Fruit fly (Drosophila melanogaster) whole organism, embryonic: ENCODE measurements around the gene kay.

Source experiments
- BEAF-32 ChIP-seq: fragments of 200-800 bp; sonication (Bioruptor generic); optimal IDR thresholded peaks from 3 replicates; lab custom pipeline; 2017; ENCODE audit warnings: missing biosample characterization, missing genetic modification characterization, mild to moderate bottlenecking, moderate library complexity, missing genetic modification reagents
- CG11085 ChIP-seq: fragments of 200-800 bp; sonication (Bioruptor generic); IDR thresholded peaks from 2 replicates; pipeline ENCODE4 v1.3.6; 2022; ENCODE audit warnings: missing biosample characterization, missing genetic modification characterization
- CG1233 ChIP-seq: fragments of 200-800 bp; sonication (Bioruptor generic); optimal IDR thresholded peaks from 4 replicates; lab custom pipeline; 2018; ENCODE audit warnings: missing biosample characterization, mild to moderate bottlenecking, missing genetic modification characterization
- CG12769 ChIP-seq: fragments of 200-800 bp; sonication (Bioruptor generic); optimal IDR thresholded peaks from 2 replicates; lab custom pipeline; 2019; ENCODE audit warnings: missing biosample characterization, mild to moderate bottlenecking, missing genetic modification characterization, moderate library complexity
- CG13775 ChIP-seq: fragments of 200-800 bp; sonication (Bioruptor generic); optimal IDR thresholded peaks from 3 replicates; lab custom pipeline; 2017; ENCODE audit warnings: missing biosample characterization, mild to moderate bottlenecking, missing genetic modification characterization
- CG14441 ChIP-seq: fragments of 200-800 bp; sonication (Bioruptor generic); IDR thresholded peaks from 2 replicates; pipeline ENCODE4 v1.3.6; 2022; ENCODE audit warnings: missing biosample characterization, missing genetic modification characterization
- CG1603 ChIP-seq: fragments of 200-800 bp; sonication (Bioruptor generic); optimal IDR thresholded peaks from 2 replicates; lab custom pipeline; 2019; ENCODE audit warnings: missing biosample characterization, mild to moderate bottlenecking, missing genetic modification characterization, moderate library complexity
- CG17359 ChIP-seq: fragments of 200-800 bp; sonication (Bioruptor generic); optimal IDR thresholded peaks from 3 replicates; lab custom pipeline; 2018; ENCODE audit warnings: missing biosample characterization, mild to moderate bottlenecking, missing genetic modification characterization, moderate library complexity
- CG18011 ChIP-seq: fragments of 200-800 bp; sonication (Bioruptor generic); optimal IDR thresholded peaks from 2 replicates; lab custom pipeline; 2017; ENCODE audit warnings: missing biosample characterization, missing genetic modification characterization, mild to moderate bottlenecking, moderate library complexity, missing genotype
- CG2875 ChIP-seq: fragments of 200-800 bp; sonication (Bioruptor generic); optimal IDR thresholded peaks from 2 replicates; lab custom pipeline; 2017; ENCODE audit warnings: missing biosample characterization, mild to moderate bottlenecking, missing genetic modification characterization, missing genetic modification reagents
- CG31365 ChIP-seq: fragments of 200-800 bp; sonication (Bioruptor generic); optimal IDR thresholded peaks from 2 replicates; lab custom pipeline; 2018; ENCODE audit warnings: missing biosample characterization, mild to moderate bottlenecking, missing genetic modification characterization
- CG3163 ChIP-seq: fragments of 200-800 bp; sonication (Bioruptor generic); optimal IDR thresholded peaks from 3 replicates; lab custom pipeline; 2016; ENCODE audit warnings: missing biosample characterization, missing genetic modification characterization
- CG3281 ChIP-seq: fragments of 200-800 bp; sonication (Bioruptor generic); optimal IDR thresholded peaks from 3 replicates; lab custom pipeline; 2017; ENCODE audit warnings: missing biosample characterization, mild to moderate bottlenecking, missing genetic modification characterization
- CG3995 ChIP-seq: fragments of 200-800 bp; sonication (Bioruptor generic); optimal IDR thresholded peaks from 3 replicates; lab custom pipeline; 2016; ENCODE audit warnings: missing biosample characterization, missing genetic modification characterization
- CG4424 ChIP-seq: fragments of 200-800 bp; sonication (Bioruptor generic); optimal IDR thresholded peaks from 3 replicates; lab custom pipeline; 2016; ENCODE audit warnings: missing biosample characterization, missing genetic modification characterization
- CG4707 ChIP-seq: fragments of 200-800 bp; sonication (Bioruptor generic); optimal IDR thresholded peaks from 2 replicates; lab custom pipeline; 2018; ENCODE audit warnings: missing biosample characterization, mild to moderate bottlenecking, missing genetic modification characterization, moderate library complexity
- CG6689 ChIP-seq: fragments of 200-800 bp; sonication (Bioruptor generic); IDR thresholded peaks from 2 replicates; pipeline ENCODE4 v1.3.6; 2022; ENCODE audit warnings: missing biosample characterization, missing genetic modification characterization
- CG7372 ChIP-seq: fragments of 200-800 bp; sonication (Bioruptor generic); IDR thresholded peaks from 2 replicates; pipeline ENCODE4 v1.3.6; 2022; ENCODE audit warnings: missing biosample characterization, missing genetic modification characterization
- CG7556 ChIP-seq: fragments of 200-800 bp; sonication (Bioruptor generic); optimal IDR thresholded peaks from 2 replicates; lab custom pipeline; 2017; ENCODE audit warnings: missing biosample characterization, mild to moderate bottlenecking, missing genetic modification characterization
- CG8089 ChIP-seq: fragments of 200-800 bp; sonication (Bioruptor generic); optimal IDR thresholded peaks from 3 replicates; lab custom pipeline; 2016; ENCODE audit warnings: missing biosample characterization, missing genetic modification characterization
- Chrac-16 ChIP-seq: fragments of 200-800 bp; sonication (Bioruptor generic); optimal IDR thresholded peaks from 3 replicates; lab custom pipeline; 2016; ENCODE audit warnings: missing biosample characterization, missing genetic modification characterization
- Doc3 ChIP-seq: fragments of 200-800 bp; sonication (Bioruptor generic); IDR thresholded peaks from 3 replicates; pipeline ENCODE4 v1.3.6; 2022; ENCODE audit warnings: missing biosample characterization, missing genetic modification characterization; ENCODE audit not compliant: partially characterized antibody
- Drgx ChIP-seq: fragments of 200-800 bp; sonication (Bioruptor generic); IDR thresholded peaks from 2 replicates; pipeline ENCODE4 v1.3.6; 2022; ENCODE audit warnings: missing biosample characterization, missing genetic modification characterization
- ERR ChIP-seq: fragments of 200-800 bp; sonication (Bioruptor generic); optimal IDR thresholded peaks from 2 replicates; lab custom pipeline; 2016; ENCODE audit warnings: missing biosample characterization, missing genetic modification characterization
- Hmx ChIP-seq: fragments of 200-800 bp; sonication (Bioruptor generic); optimal IDR thresholded peaks from 2 replicates; lab custom pipeline; 2016; ENCODE audit warnings: missing biosample characterization, missing genetic modification characterization
- Hr3 ChIP-seq: fragments of 200-800 bp; sonication (Bioruptor generic); optimal IDR thresholded peaks from 3 replicates; lab custom pipeline; 2016; ENCODE audit warnings: missing biosample characterization, missing genetic modification characterization
- Hr78 ChIP-seq, 2 experiments: fragments of 200-800 bp in 1 of 2; fragments of >200 bp in 1 of 2; sonication (Bioruptor generic) in 1 of 2; optimal IDR thresholded peaks; 2 replicates each; lab custom pipeline; 2017 to 2019; ENCODE audit warnings: missing biosample characterization in 2 of 2, missing genetic modification characterization in 2 of 2, mild to moderate bottlenecking in 1 of 2, moderate library complexity in 1 of 2
- Ravus ChIP-seq: fragments of 200-800 bp; sonication (Bioruptor generic); IDR thresholded peaks from 2 replicates; pipeline ENCODE4 v1.3.6; 2022; ENCODE audit warnings: missing biosample characterization, missing genetic modification characterization
- Usf ChIP-seq: fragments of 200-800 bp; sonication (Bioruptor generic); optimal IDR thresholded peaks from 2 replicates; lab custom pipeline; 2017; ENCODE audit warnings: missing genotype, missing biosample characterization, missing genetic modification characterization
- ab ChIP-seq: fragments of 200-800 bp; sonication (Bioruptor generic); optimal IDR thresholded peaks from 2 replicates; lab custom pipeline; 2016; ENCODE audit warnings: missing biosample characterization, missing genetic modification characterization
- az2 ChIP-seq: fragments of 200-800 bp; sonication (Bioruptor generic); optimal IDR thresholded peaks from 3 replicates; lab custom pipeline; 2016; ENCODE audit warnings: missing biosample characterization, missing genetic modification characterization
- br ChIP-seq: fragments of >200 bp; optimal IDR thresholded peaks from 2 replicates; lab custom pipeline; 2017
- bsh ChIP-seq, 2 experiments: fragments of 200-800 bp; sonication (Bioruptor generic); optimal IDR thresholded peaks; 2 replicates each; lab custom pipeline; 2017 to 2018; ENCODE audit warnings: mild to moderate bottlenecking in 2 of 2, missing biosample characterization in 2 of 2, missing genetic modification characterization in 2 of 2, moderate library complexity in 1 of 2
- cato ChIP-seq: fragments of 200-800 bp; sonication (Bioruptor generic); optimal IDR thresholded peaks from 2 replicates; lab custom pipeline; 2016; ENCODE audit warnings: missing biosample characterization, missing genetic modification characterization, borderline replicate concordance
- crc ChIP-seq: fragments of 200-800 bp; sonication (Bioruptor generic); optimal IDR thresholded peaks from 2 replicates; lab custom pipeline; 2016; ENCODE audit warnings: missing biosample characterization, missing genetic modification characterization
- exex ChIP-seq: fragments of 200-800 bp; sonication (Bioruptor generic); optimal IDR thresholded peaks from 4 replicates; lab custom pipeline; 2018; ENCODE audit warnings: missing biosample characterization, mild to moderate bottlenecking, missing genetic modification characterization, moderate library complexity
- fd102C ChIP-seq: fragments of 200-800 bp; sonication (Bioruptor generic); optimal IDR thresholded peaks from 2 replicates; lab custom pipeline; 2018; ENCODE audit warnings: missing biosample characterization, mild to moderate bottlenecking, missing genetic modification characterization, moderate library complexity
- fru ChIP-seq: fragments of >200 bp; optimal IDR thresholded peaks from 2 replicates; lab custom pipeline; 2017
- gem ChIP-seq: fragments of 200-800 bp; sonication (Bioruptor generic); optimal IDR thresholded peaks from 2 replicates; lab custom pipeline; 2019; ENCODE audit warnings: missing biosample characterization, mild to moderate bottlenecking, missing genetic modification characterization, moderate library complexity
- hb ChIP-seq: fragments of 200-800 bp; sonication (Bioruptor generic); IDR thresholded peaks from 3 replicates; pipeline ENCODE4 v1.3.6; 2022; ENCODE audit warnings: missing biosample characterization, missing genetic modification characterization; ENCODE audit not compliant: partially characterized antibody
- lov ChIP-seq, 2 experiments: fragments of 200-800 bp in 1 of 2; fragments of >200 bp in 1 of 2; sonication (Bioruptor generic) in 1 of 2; IDR thresholded peaks in 1 of 2; optimal IDR thresholded peaks in 1 of 2; 2 replicates in 1 of 2; 3 replicates in 1 of 2; pipeline versions ENCODE4 v1.3.6 to Lab custom; 2017 to 2022; ENCODE audit warnings: missing biosample characterization in 1 of 2, missing genetic modification characterization in 1 of 2
- nom ChIP-seq: fragments of 200-800 bp; sonication (Bioruptor generic); optimal IDR thresholded peaks from 2 replicates; lab custom pipeline; 2017; ENCODE audit warnings: missing biosample characterization, missing genetic modification characterization, mild to moderate bottlenecking, moderate library complexity, missing genetic modification reagents
- phol ChIP-seq: fragments of 200-800 bp; sonication (Bioruptor generic); optimal IDR thresholded peaks from 3 replicates; lab custom pipeline; 2018; ENCODE audit warnings: missing biosample characterization, mild to moderate bottlenecking, missing genetic modification characterization, moderate library complexity
- pita ChIP-seq: fragments of 200-800 bp; sonication (Bioruptor generic); optimal IDR thresholded peaks from 2 replicates; lab custom pipeline; 2017; ENCODE audit warnings: missing biosample characterization, mild to moderate bottlenecking, missing genetic modification characterization
- shn ChIP-seq: fragments of 200-800 bp; sonication (Bioruptor generic); optimal IDR thresholded peaks from 3 replicates; lab custom pipeline; 2016; ENCODE audit warnings: missing biosample characterization, missing genetic modification characterization
- ssp ChIP-seq: fragments of 200-800 bp; sonication (Bioruptor generic); IDR thresholded peaks from 2 replicates; pipeline ENCODE4 v1.3.6; 2022; ENCODE audit warnings: missing biosample characterization, missing genetic modification characterization
- trem ChIP-seq: fragments of 200-800 bp; optimal IDR thresholded peaks from 3 replicates; lab custom pipeline; 2019; ENCODE audit warnings: missing biosample characterization, mild to moderate bottlenecking, missing genetic modification characterization, moderate library complexity
- usp ChIP-seq: fragments of >200 bp; optimal IDR thresholded peaks from 2 replicates; lab custom pipeline; 2017; ENCODE audit warnings: missing biosample characterization, missing genetic modification characterization
- vfl ChIP-seq: fragments of 200-800 bp; sonication (Bioruptor generic); optimal IDR thresholded peaks from 2 replicates; lab custom pipeline; 2016; ENCODE audit warnings: missing biosample characterization, missing genetic modification characterization

Gene kay

dm6 chr3R:29834759-29835709 lies 69.2 kb downstream of the kay start, which contains the start of gene Atg16 (continued):
- TF ChIP-seq CG2875 (GFP tag; lab: Kevin White, UChicago), result no peak
- peak; percentile 94 for TF ChIP-seq hb (GFP tag; lab: Robert Waterston, UW)
- TF ChIP-seq CG13775, result no peak
- no peak for TF ChIP-seq CG6689 (GFP tag; lab: Robert Waterston, UW)
- no peak for TF ChIP-seq ERR (GFP tag; lab: Kevin White, UChicago)
- no peak for TF ChIP-seq lov (optimal IDR thresholded peaks at IDR 0.05; lab: Kevin White, UChicago)
- TF ChIP-seq lov (GFP tag; IDR thresholded peaks at IDR 0.05; lab: Robert Waterston, UW), result no peak
- TF ChIP-seq CG3995 (GFP tag; lab: Kevin White, UChicago), result peak; percentile 36
- TF ChIP-seq Usf (GFP tag; lab: Kevin White, UChicago), result no peak
- no peak for TF ChIP-seq CG17359 (tag; lab: Kevin White, UChicago)
- TF ChIP-seq gem (tag; lab: Kevin White, UChicago), result no peak
- no peak for TF ChIP-seq CG4424 (GFP tag; lab: Kevin White, UChicago)
- TF ChIP-seq bsh (GFP tag; optimal IDR thresholded peaks at IDR 0.05; lab: Kevin White, UChicago), result no peak
- TF ChIP-seq cato, result no peak
- no peak for TF ChIP-seq CG11085 (GFP tag; lab: Robert Waterston, UW)
- TF ChIP-seq ab, result no peak
- TF ChIP-seq Doc3, result peak; percentile 92
- TF ChIP-seq fru (lab: Kevin White, UChicago), result no peak
- TF ChIP-seq shn (GFP tag; lab: Kevin White, UChicago), result no peak
- no peak for TF ChIP-seq fd102C (GFP tag; lab: Kevin White, UChicago)
- no peak for TF ChIP-seq ssp (GFP tag; lab: Robert Waterston, UW)
- TF ChIP-seq CG7556 (GFP tag; lab: Kevin White, UChicago), result no peak
- TF ChIP-seq CG14441, result no peak
- TF ChIP-seq br, result no peak
- no peak for TF ChIP-seq CG18011 (GFP tag; lab: Kevin White, UChicago)
- no peak for TF ChIP-seq CG7372 (GFP tag; lab: Robert Waterston, UW)
- no peak for TF ChIP-seq Chrac-16
- no peak for TF ChIP-seq crc (GFP tag; lab: Kevin White, UChicago)
- TF ChIP-seq trem (tag; lab: Kevin White, UChicago), result no peak
- no peak for TF ChIP-seq Ravus
- TF ChIP-seq CG12769 (tag; lab: Kevin White, UChicago), result no peak
- no peak for TF ChIP-seq Hr78 (GFP tag; optimal IDR thresholded peaks at IDR 0.05; lab: Kevin White, UChicago)
- no peak for TF ChIP-seq CG3163 (GFP tag; lab: Kevin White, UChicago)
- TF ChIP-seq CG4707, result no peak
- no peak for TF ChIP-seq CG8089 (GFP tag; lab: Kevin White, UChicago)
- no peak for TF ChIP-seq phol (tag; lab: Kevin White, UChicago)
- no peak for TF ChIP-seq CG1233 (GFP tag; lab: Kevin White, UChicago)
- no peak for TF ChIP-seq Hmx (GFP tag; lab: Kevin White, UChicago)
- no peak for TF ChIP-seq vfl (GFP tag; lab: Kevin White, UChicago)
- TF ChIP-seq Hr3 (GFP tag; lab: Kevin White, UChicago), result no peak
- no peak for TF ChIP-seq usp (GFP tag; lab: Kevin White, UChicago)
- no peak for TF ChIP-seq Drgx (GFP tag; lab: Robert Waterston, UW)
- TF ChIP-seq BEAF-32 (GFP tag; lab: Kevin White, UChicago), result peak; percentile 89
- no peak for TF ChIP-seq nom
- TF ChIP-seq CG31365, result no peak
- no peak for TF ChIP-seq exex (tag; lab: Kevin White, UChicago)
- peak; percentile 3 for TF ChIP-seq CG1603 (tag; lab: Kevin White, UChicago)
- TF ChIP-seq az2 (GFP tag; lab: Kevin White, UChicago), result no peak
- no peak for TF ChIP-seq CG3281 (GFP tag; lab: Kevin White, UChicago)
- TF ChIP-seq pita (GFP tag; lab: Kevin White, UChicago), result no peak
